Worm (Caenorhabditis elegans) whole organism, early embryonic: Measurements from ENCODE around the gene C45G9.10.

Source experiments
- aly-1 ChIP-seq: sonication (generic microtip); optimal IDR thresholded peaks from 2 replicates; lab custom pipeline; 2016; ENCODE audit warnings: missing genetic modification characterization, missing compliant biosample characterization
- ama-1 ChIP-seq: fragments of 150-350 bp; optimal IDR thresholded peaks from 2 replicates; lab custom pipeline; 2014
- ceh-13 ChIP-seq: fragments of 200-800 bp; sonication (Bioruptor generic); optimal IDR thresholded peaks from 2 replicates; lab custom pipeline; 2018; ENCODE audit warnings: mild to moderate bottlenecking, missing genetic modification characterization, missing compliant biosample characterization
- ceh-36 ChIP-seq: sonication (generic microtip); optimal IDR thresholded peaks from 2 replicates; lab custom pipeline; 2016; ENCODE audit warnings: missing genetic modification characterization, inconsistent platforms, missing compliant biosample characterization
- ets-7 ChIP-seq: sonication (generic microtip); optimal IDR thresholded peaks from 2 replicates; lab custom pipeline; 2016; ENCODE audit warnings: missing genotype, missing genetic modification characterization, missing compliant biosample characterization
- flt-1 ChIP-seq: fragments of 200-800 bp; sonication (Bioruptor generic); IDR thresholded peaks from 2 replicates; pipeline ENCODE4 v1.3.6; 2022; ENCODE audit warnings: missing genetic modification characterization, missing compliant biosample characterization
- hmbx-1 ChIP-seq: sonication (generic microtip); optimal IDR thresholded peaks from 2 replicates; lab custom pipeline; 2016; ENCODE audit warnings: mild to moderate bottlenecking, missing genetic modification characterization, missing compliant biosample characterization
- hmg-4 ChIP-seq: fragments of 200-800 bp; sonication (Bioruptor generic); optimal IDR thresholded peaks from 2 replicates; lab custom pipeline; 2018; ENCODE audit warnings: mild to moderate bottlenecking, missing genetic modification characterization, missing compliant biosample characterization
- pes-1 ChIP-seq: fragments of 200-800 bp; sonication (Bioruptor generic); IDR thresholded peaks from 2 replicates; pipeline ENCODE4 v1.3.6; 2022; ENCODE audit warnings: missing genetic modification reagents, missing genetic modification characterization, missing compliant biosample characterization
- scrt-1 ChIP-seq: fragments of 200-800 bp; sonication (Bioruptor generic); IDR thresholded peaks from 2 replicates; pipeline ENCODE4 v1.3.6; 2022; ENCODE audit warnings: missing genetic modification characterization, missing compliant biosample characterization
- sea-1 ChIP-seq: fragments of 200-800 bp; sonication (Bioruptor generic); conservative IDR thresholded peaks from 2 replicates; pipeline ENCODE4 v1.3.6; 2022; ENCODE audit warnings: missing genetic modification characterization, missing compliant biosample characterization
- tbx-11 ChIP-seq: fragments of 200-800 bp; sonication (Bioruptor generic); IDR thresholded peaks from 2 replicates; pipeline ENCODE4 v1.3.6; 2022; ENCODE audit warnings: missing genetic modification characterization, missing compliant biosample characterization
- tbx-37 ChIP-seq: fragments of 200-800 bp; sonication (Bioruptor generic); conservative IDR thresholded peaks from 2 replicates; pipeline ENCODE4 v1.3.6; 2022; ENCODE audit warnings: missing genetic modification reagents, missing genetic modification characterization, missing compliant biosample characterization
- tra-4 ChIP-seq: sonication (generic microtip); optimal IDR thresholded peaks from 2 replicates; lab custom pipeline; 2017; ENCODE audit warnings: missing genetic modification characterization, missing compliant biosample characterization

ce11 chrIII:5024393-5024964, 37.2 kb downstream of the C45G9.10 start, which contains the start of gene pcf-11:
- no peak for TF ChIP-seq ets-7
- no peak for TF ChIP-seq ceh-13 (GFP tag; lab: Kevin White, UChicago)
- no peak for TF ChIP-seq ama-1
- TF ChIP-seq tbx-37, result no peak
- no peak for TF ChIP-seq tbx-11 (GFP tag; lab: Robert Waterston, UW)
- no peak for TF ChIP-seq flt-1
- no peak for TF ChIP-seq aly-1 (tag; lab: Kevin White, UChicago)
- no peak for TF ChIP-seq ceh-36 (tag; lab: Kevin White, UChicago)
- TF ChIP-seq tra-4 (tag; lab: Kevin White, UChicago), result peak; percentile 31
- no peak for TF ChIP-seq hmg-4 (GFP tag; lab: Kevin White, UChicago)
- no peak for TF ChIP-seq hmbx-1 (tag; lab: Kevin White, UChicago)
- TF ChIP-seq pes-1 (GFP tag; lab: Robert Waterston, UW), result no peak
- no peak for TF ChIP-seq sea-1 (GFP tag; lab: Robert Waterston, UW)
- TF ChIP-seq scrt-1 (GFP tag; lab: Robert Waterston, UW), result no peak
